Fruit fly (Drosophila melanogaster) whole organism, embryonic: ENCODE results near the gene rost.

Source experiments
- BtbVII ChIP-seq: fragments of 200-800 bp; sonication (Bioruptor generic); optimal IDR thresholded peaks from 3 replicates; lab custom pipeline; 2017; ENCODE audit warnings: missing biosample characterization, mild to moderate bottlenecking, missing genetic modification characterization
- CG10979 ChIP-seq: fragments of 200-800 bp; sonication (Bioruptor generic); optimal IDR thresholded peaks from 2 replicates; lab custom pipeline; 2018; ENCODE audit warnings: missing biosample characterization, mild to moderate bottlenecking, missing genetic modification characterization, moderate library complexity
- CG12299 ChIP-seq: fragments of 200-800 bp; sonication (Bioruptor generic); optimal IDR thresholded peaks from 2 replicates; lab custom pipeline; 2018; ENCODE audit warnings: missing biosample characterization, mild to moderate bottlenecking, missing genetic modification characterization
- CG12391 ChIP-seq: fragments of 200-800 bp; sonication (Bioruptor generic); optimal IDR thresholded peaks from 3 replicates; lab custom pipeline; 2018; ENCODE audit warnings: missing biosample characterization, mild to moderate bottlenecking, missing genetic modification characterization, moderate library complexity
- CG12769 ChIP-seq: fragments of 200-800 bp; sonication (Bioruptor generic); optimal IDR thresholded peaks from 2 replicates; lab custom pipeline; 2019; ENCODE audit warnings: missing biosample characterization, mild to moderate bottlenecking, missing genetic modification characterization, moderate library complexity
- CG13775 ChIP-seq: fragments of 200-800 bp; sonication (Bioruptor generic); optimal IDR thresholded peaks from 3 replicates; lab custom pipeline; 2017; ENCODE audit warnings: missing biosample characterization, mild to moderate bottlenecking, missing genetic modification characterization
- CG15073 ChIP-seq: fragments of 200-800 bp; sonication (Bioruptor generic); optimal IDR thresholded peaks from 2 replicates; lab custom pipeline; 2016; ENCODE audit warnings: missing biosample characterization, missing genetic modification characterization
- CG2129 ChIP-seq: fragments of 200-800 bp; sonication (Bioruptor generic); IDR thresholded peaks from 2 replicates; pipeline ENCODE4 v1.3.6; 2022; ENCODE audit warnings: missing biosample characterization, missing genetic modification characterization; ENCODE audit not compliant: partially characterized antibody
- CG4424 ChIP-seq: fragments of 200-800 bp; sonication (Bioruptor generic); optimal IDR thresholded peaks from 3 replicates; lab custom pipeline; 2016; ENCODE audit warnings: missing biosample characterization, missing genetic modification characterization
- CG7372 ChIP-seq: fragments of 200-800 bp; sonication (Bioruptor generic); IDR thresholded peaks from 2 replicates; pipeline ENCODE4 v1.3.6; 2022; ENCODE audit warnings: missing biosample characterization, missing genetic modification characterization
- CG8281 ChIP-seq: fragments of 200-800 bp; sonication (Bioruptor generic); optimal IDR thresholded peaks from 2 replicates; lab custom pipeline; 2018; ENCODE audit warnings: missing biosample characterization, mild to moderate bottlenecking, missing genetic modification characterization, moderate library complexity
- CG8478 ChIP-seq: fragments of >200 bp; optimal IDR thresholded peaks from 2 replicates; lab custom pipeline; 2018
- CG9437 ChIP-seq: fragments of 200-800 bp; sonication (Bioruptor generic); optimal IDR thresholded peaks from 2 replicates; lab custom pipeline; 2018; ENCODE audit warnings: missing biosample characterization, mild to moderate bottlenecking, missing genetic modification characterization
- Chrac-16 ChIP-seq: fragments of 200-800 bp; sonication (Bioruptor generic); optimal IDR thresholded peaks from 3 replicates; lab custom pipeline; 2016; ENCODE audit warnings: missing biosample characterization, missing genetic modification characterization
- E2f1 ChIP-seq: fragments of 200-800 bp; sonication (Bioruptor generic); IDR thresholded peaks from 2 replicates; pipeline ENCODE4 v1.3.6; 2022; ENCODE audit warnings: missing biosample characterization, missing genetic modification characterization
- ERR ChIP-seq: fragments of 200-800 bp; sonication (Bioruptor generic); optimal IDR thresholded peaks from 2 replicates; lab custom pipeline; 2016; ENCODE audit warnings: missing biosample characterization, missing genetic modification characterization
- HHEX ChIP-seq: fragments of 200-800 bp; sonication (Bioruptor generic); optimal IDR thresholded peaks from 3 replicates; lab custom pipeline; 2017; ENCODE audit warnings: missing biosample characterization, mild to moderate bottlenecking, missing genetic modification characterization, missing genetic modification reagents
- HLH4C ChIP-seq: fragments of 200-800 bp; sonication (Bioruptor generic); IDR thresholded peaks from 3 replicates; pipeline ENCODE4 v1.3.6; 2022; ENCODE audit warnings: missing biosample characterization, missing genetic modification characterization; ENCODE audit not compliant: partially characterized antibody
- MBD-R2 ChIP-seq: fragments of 200-800 bp; sonication (Bioruptor generic); IDR thresholded peaks from 2 replicates; pipeline ENCODE4 v1.3.6; 2022; ENCODE audit warnings: missing biosample characterization, missing genetic modification characterization
- Nf-YA ChIP-seq: fragments of 200-800 bp; sonication (Bioruptor generic); IDR thresholded peaks from 2 replicates; pipeline ENCODE4 v1.3.6; 2022; ENCODE audit warnings: missing biosample characterization, missing genetic modification characterization
- Oli ChIP-seq: fragments of 200-800 bp; sonication (Bioruptor generic); optimal IDR thresholded peaks from 2 replicates; lab custom pipeline; 2018; ENCODE audit warnings: missing biosample characterization, mild to moderate bottlenecking, missing genetic modification characterization, moderate library complexity
- Scr ChIP-seq: fragments of 200-800 bp; sonication (Bioruptor generic); IDR thresholded peaks from 2 replicates; pipeline ENCODE4 v1.3.6; 2022; ENCODE audit warnings: missing biosample characterization, missing genetic modification characterization; ENCODE audit not compliant: partially characterized antibody
- Taf1 ChIP-seq: fragments of 200-800 bp; sonication (Bioruptor generic); IDR thresholded peaks from 2 replicates; pipeline ENCODE4 v1.3.6; 2022; ENCODE audit warnings: missing biosample characterization, missing genetic modification characterization
- Trl ChIP-seq, 3 experiments: fragments of >200 bp in 2 of 3; fragments of 200-800 bp in 1 of 3; sonication (Bioruptor generic) in 1 of 3; optimal IDR thresholded peaks; 2 replicates in 1 of 3; 3 replicates in 2 of 3; lab custom pipeline; 2016 to 2017; ENCODE audit warnings: missing biosample characterization in 1 of 3, missing genetic modification characterization in 1 of 3
- Vsx1 ChIP-seq: fragments of 200-800 bp; sonication (Bioruptor generic); optimal IDR thresholded peaks from 2 replicates; lab custom pipeline; 2017; ENCODE audit warnings: missing biosample characterization, mild to moderate bottlenecking, missing genetic modification characterization, missing genetic modification reagents
- Xrp1 ChIP-seq: fragments of 200-800 bp; sonication (Bioruptor generic); IDR thresholded peaks from 2 replicates; pipeline ENCODE4 v1.3.6; 2022; ENCODE audit warnings: missing biosample characterization, missing genetic modification characterization
- aop ChIP-seq: fragments of 200-800 bp; sonication (Bioruptor generic); IDR thresholded peaks from 2 replicates; pipeline ENCODE4 v1.3.6; 2022; ENCODE audit warnings: missing biosample characterization, missing genetic modification characterization
- ap ChIP-seq: fragments of 200-800 bp; sonication (Bioruptor generic); IDR thresholded peaks from 2 replicates; pipeline ENCODE4 v1.3.6; 2022; ENCODE audit warnings: missing biosample characterization, missing genetic modification characterization
- bbx ChIP-seq: fragments of 200-800 bp; sonication (Bioruptor generic); IDR thresholded peaks from 2 replicates; pipeline ENCODE4 v1.3.6; 2022; ENCODE audit warnings: missing biosample characterization, missing genetic modification characterization; ENCODE audit not compliant: partially characterized antibody
- bsh ChIP-seq, 2 experiments: fragments of 200-800 bp; sonication (Bioruptor generic); optimal IDR thresholded peaks; 2 replicates each; lab custom pipeline; 2017 to 2018; ENCODE audit warnings: mild to moderate bottlenecking in 2 of 2, missing biosample characterization in 2 of 2, missing genetic modification characterization in 2 of 2, moderate library complexity in 1 of 2
- caup ChIP-seq: fragments of 200-800 bp; sonication (Bioruptor generic); optimal IDR thresholded peaks from 3 replicates; lab custom pipeline; 2017; ENCODE audit warnings: missing biosample characterization, mild to moderate bottlenecking, missing genetic modification characterization, moderate library complexity; ENCODE audit not compliant: severe bottlenecking
- corto ChIP-seq: fragments of 200-800 bp; sonication (Bioruptor generic); optimal IDR thresholded peaks from 2 replicates; lab custom pipeline; 2016; ENCODE audit warnings: missing biosample characterization, mild to moderate bottlenecking, missing genetic modification characterization, moderate library complexity
- da ChIP-seq: fragments of 200-800 bp; sonication (Bioruptor generic); optimal IDR thresholded peaks from 2 replicates; lab custom pipeline; 2016; ENCODE audit warnings: missing biosample characterization, missing genetic modification characterization
- danr ChIP-seq: fragments of 200-800 bp; sonication (Bioruptor generic); IDR thresholded peaks from 2 replicates; pipeline ENCODE4 v1.3.6; 2022; ENCODE audit warnings: missing biosample characterization, missing genetic modification characterization
- dati ChIP-seq: fragments of 200-800 bp; sonication (Bioruptor generic); IDR thresholded peaks from 2 replicates; pipeline ENCODE4 v1.3.6; 2022; ENCODE audit warnings: missing biosample characterization, missing genetic modification characterization
- dpn ChIP-seq, 2 experiments: fragments of 200-800 bp; sonication (Bioruptor generic); optimal IDR thresholded peaks; 3 replicates each; lab custom pipeline; 2016; ENCODE audit warnings: missing biosample characterization in 2 of 2, missing genetic modification characterization in 2 of 2
- exex ChIP-seq: fragments of 200-800 bp; sonication (Bioruptor generic); optimal IDR thresholded peaks from 4 replicates; lab custom pipeline; 2018; ENCODE audit warnings: missing biosample characterization, mild to moderate bottlenecking, missing genetic modification characterization, moderate library complexity
- grau ChIP-seq: fragments of 200-800 bp; optimal IDR thresholded peaks from 3 replicates; lab custom pipeline; 2019; ENCODE audit warnings: missing biosample characterization, mild to moderate bottlenecking, missing genetic modification characterization, moderate library complexity
- hbn ChIP-seq: fragments of 200-800 bp; sonication (Bioruptor generic); IDR thresholded peaks from 2 replicates; pipeline ENCODE4 v1.3.6; 2022; ENCODE audit warnings: missing biosample characterization, missing genetic modification characterization; ENCODE audit not compliant: partially characterized antibody
- her ChIP-seq: fragments of 200-800 bp; sonication (Bioruptor generic); optimal IDR thresholded peaks from 2 replicates; lab custom pipeline; 2016; ENCODE audit warnings: missing biosample characterization, missing genetic modification characterization
- kay ChIP-seq: fragments of 200-800 bp; sonication (Bioruptor generic); optimal IDR thresholded peaks from 2 replicates; lab custom pipeline; 2016; ENCODE audit warnings: missing biosample characterization, missing genetic modification characterization
- ken ChIP-seq: fragments of 200-800 bp; sonication (Bioruptor generic); IDR thresholded peaks from 3 replicates; pipeline ENCODE4 v1.3.6; 2022; ENCODE audit warnings: missing biosample characterization, missing genetic modification characterization
- lab ChIP-seq: fragments of 200-800 bp; sonication (Bioruptor generic); optimal IDR thresholded peaks from 3 replicates; lab custom pipeline; 2017; ENCODE audit warnings: missing biosample characterization, missing genetic modification characterization, mild to moderate bottlenecking, moderate library complexity, missing genetic modification reagents
- lilli ChIP-seq: fragments of 200-800 bp; sonication (Bioruptor generic); optimal IDR thresholded peaks from 3 replicates; lab custom pipeline; 2016; ENCODE audit warnings: missing biosample characterization, missing genetic modification characterization
- pho ChIP-seq: fragments of 200-800 bp; sonication (Bioruptor generic); optimal IDR thresholded peaks from 2 replicates; lab custom pipeline; 2016; ENCODE audit warnings: missing biosample characterization, missing genetic modification characterization
- pita ChIP-seq: fragments of 200-800 bp; sonication (Bioruptor generic); optimal IDR thresholded peaks from 2 replicates; lab custom pipeline; 2017; ENCODE audit warnings: missing biosample characterization, mild to moderate bottlenecking, missing genetic modification characterization
- sens ChIP-seq: fragments of 200-800 bp; sonication (Bioruptor generic); peaks from one replicate; lab custom pipeline; 2016; ENCODE audit warnings: missing biosample characterization, missing genetic modification characterization
- ttk ChIP-seq: fragments of 200-800 bp; sonication (Bioruptor generic); IDR thresholded peaks from 2 replicates; pipeline ENCODE4 v2.1.2; 2022; ENCODE audit warnings: missing biosample characterization, missing genetic modification characterization
- tup ChIP-seq: fragments of 200-800 bp; sonication (Bioruptor generic); optimal IDR thresholded peaks from 2 replicates; lab custom pipeline; 2016; ENCODE audit warnings: missing biosample characterization, mild to moderate bottlenecking, missing genetic modification characterization, moderate library complexity
- zfh1 ChIP-seq: fragments of 200-800 bp; sonication (Bioruptor generic); IDR thresholded peaks from 3 replicates; pipeline ENCODE4 v1.3.6; 2022; ENCODE audit warnings: missing biosample characterization, missing genetic modification characterization

The rost gene

dm6 chr2L:8959001-8959461, 30.3 kb downstream of the rost start, which contains the start of gene CG31886 (continued):
- no peak for TF ChIP-seq aop (GFP tag; lab: Robert Waterston, UW)
- TF ChIP-seq pita, result no peak
- TF ChIP-seq HLH4C (GFP tag; lab: Robert Waterston, UW), result no peak
- peak; percentile 55 for TF ChIP-seq lab (GFP tag; lab: Kevin White, UChicago)
- peak; percentile 27 for TF ChIP-seq CG4424 (GFP tag; lab: Kevin White, UChicago)
- no peak for TF ChIP-seq pho (GFP tag; lab: Kevin White, UChicago)
- TF ChIP-seq CG9437, result no peak
- TF ChIP-seq dati, result 0 out of 2 replicates have a peak, but pooled peaks have one; percentile 4
- TF ChIP-seq tup (GFP tag; lab: Kevin White, UChicago), result no peak
- no peak for TF ChIP-seq HHEX (GFP tag; lab: Kevin White, UChicago)
- TF ChIP-seq MBD-R2 (GFP tag; lab: Robert Waterston, UW), result peak; percentile 21; the same call in 1 of the 2 replicates
- TF ChIP-seq da (GFP tag; lab: Kevin White, UChicago), result no peak
- TF ChIP-seq Oli (tag; lab: Kevin White, UChicago), result peak; percentile 7
- TF ChIP-seq bbx, result no peak
- TF ChIP-seq CG8478 (lab: Kevin White, UChicago), result no peak
- peak; percentile 34 for TF ChIP-seq exex (tag; lab: Kevin White, UChicago)
- TF ChIP-seq Scr (GFP tag; lab: Robert Waterston, UW), result no peak
- peak; percentile 2 for TF ChIP-seq Chrac-16
- no peak for TF ChIP-seq CG15073 (GFP tag; lab: Kevin White, UChicago)
- peak; percentile 18 for TF ChIP-seq caup (GFP tag; lab: Kevin White, UChicago)
- TF ChIP-seq ERR (GFP tag; lab: Kevin White, UChicago), result no peak
- TF ChIP-seq BtbVII, result peak; percentile 15
- no peak for TF ChIP-seq danr
- peak; percentile 55; the same call in 1 of the 2 replicates for TF ChIP-seq Xrp1
- TF ChIP-seq CG10979 (tag; lab: Kevin White, UChicago), result peak; percentile 27
- peak; percentile 21 for TF ChIP-seq lilli
- TF ChIP-seq CG8281 (tag; lab: Kevin White, UChicago), result no peak
- no peak for TF ChIP-seq corto (GFP tag; lab: Kevin White, UChicago)
- no peak for TF ChIP-seq CG13775 (GFP tag; lab: Kevin White, UChicago)
- no peak for TF ChIP-seq Nf-YA (GFP tag; lab: Robert Waterston, UW)
- no peak for TF ChIP-seq E2f1
- TF ChIP-seq Vsx1, result no peak
- TF ChIP-seq CG2129, result no peak
- TF ChIP-seq ken (GFP tag; lab: Robert Waterston, UW), result no peak
- TF ChIP-seq CG7372, result peak; percentile 28; the same call in 1 of the 2 replicates
- no peak for TF ChIP-seq her (GFP tag; lab: Kevin White, UChicago)
- TF ChIP-seq kay (GFP tag; lab: Kevin White, UChicago), result no peak
- peak; percentile 58; the same call in 2 of the 3 replicates for TF ChIP-seq zfh1 (GFP tag; lab: Robert Waterston, UW)
- peak; percentile 21 for TF ChIP-seq CG12391 (tag; lab: Kevin White, UChicago)
- peak; percentile 78 for TF ChIP-seq sens
- TF ChIP-seq hbn, result no peak
- no peak for TF ChIP-seq CG12769 (tag; lab: Kevin White, UChicago)
- no peak for TF ChIP-seq Trl (optimal IDR thresholded peaks at IDR 0.05; lab: Kevin White, UChicago)
- no peak for TF ChIP-seq Trl (GFP tag; optimal IDR thresholded peaks at IDR 0.05; lab: Kevin White, UChicago)
- TF ChIP-seq CG12299 (tag; lab: Kevin White, UChicago), result no peak
- no peak for TF ChIP-seq ttk
- peak; percentile 6 for TF ChIP-seq grau (tag; lab: Kevin White, UChicago)
- no peak for TF ChIP-seq dpn (GFP tag; optimal IDR thresholded peaks at IDR 0.05; lab: Kevin White, UChicago)
- TF ChIP-seq bsh (GFP tag; optimal IDR thresholded peaks at IDR 0.05; lab: Kevin White, UChicago), result no peak
- TF ChIP-seq Taf1 (GFP tag; lab: Robert Waterston, UW), result peak; percentile 52; the same call in 1 of the 2 replicates
- 0 out of 2 replicates have a peak, but pooled peaks have one; percentile 14 for TF ChIP-seq ap (GFP tag; lab: Robert Waterston, UW)
